Worm (Caenorhabditis elegans): ENCODE data around the gene pch-2.

The pch-2 gene

DNA sequence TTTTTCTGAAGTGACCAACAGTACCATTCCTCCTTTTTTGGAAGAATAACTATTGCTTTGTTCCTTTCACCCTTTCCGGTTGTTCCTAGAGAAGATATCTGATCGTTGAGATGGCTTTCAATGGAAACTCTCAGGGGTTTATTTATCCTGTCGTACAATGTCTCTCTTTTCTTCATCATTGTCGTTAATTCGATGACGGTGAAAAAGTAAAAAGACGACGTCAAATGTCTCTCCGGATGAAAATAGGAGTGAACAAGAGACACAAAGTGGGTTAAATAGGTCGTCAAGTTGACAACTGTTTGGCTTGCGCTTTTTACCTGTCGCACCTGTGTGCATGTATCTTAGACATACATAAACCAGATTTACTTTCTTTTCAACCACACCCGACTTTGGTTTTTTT, 35.8 kb downstream of the pch-2 start:
- TF ChIP-seq ama-1 (optimal IDR thresholded peaks at IDR 0.05): no peak
- no peak for TF ChIP-seq hmbx-1 (tag; optimal IDR thresholded peaks at IDR 0.05)
- TF ChIP-seq pes-1 (GFP tag; IDR thresholded peaks at IDR 0.05): no peak
- TF ChIP-seq aly-1 (tag; optimal IDR thresholded peaks at IDR 0.05): no peak

DNA sequence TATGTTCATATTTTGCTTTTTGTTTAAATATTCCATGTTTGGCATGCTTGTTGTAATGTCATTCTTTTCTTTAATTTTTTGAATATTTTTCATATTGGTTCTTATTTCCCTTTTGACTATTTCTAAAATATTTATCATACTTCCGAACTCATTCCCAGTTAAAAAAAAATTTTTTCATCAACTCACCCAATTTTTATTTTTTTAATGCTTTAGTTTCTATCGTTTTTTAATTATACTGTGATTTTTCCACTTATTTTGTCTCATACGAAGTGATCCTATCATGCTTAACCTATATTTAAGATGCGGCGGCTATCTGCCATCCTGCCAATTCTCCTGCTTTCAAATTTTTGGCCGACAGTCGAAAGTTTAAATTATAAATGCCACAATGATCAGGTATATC, 40.4 kb downstream of the pch-2 start, which contains the start of gene qua-1:
qua-1 (plus strand) TSS at position 301 of the 400 bp plus-strand sequence.
- TF ChIP-seq ceh-13 (GFP tag; optimal IDR thresholded peaks at IDR 0.05) (no peak), ama-1 (optimal IDR thresholded peaks at IDR 0.05) (no peak), flt-1 (GFP tag; IDR thresholded peaks at IDR 0.05) (no peak), pes-1 (GFP tag; IDR thresholded peaks at IDR 0.05) (no peak), scrt-1 (GFP tag; IDR thresholded peaks at IDR 0.05) (no peak), F13C5.2 (tag; optimal IDR thresholded peaks at IDR 0.05) (no peak), tbx-11 (GFP tag; IDR thresholded peaks at IDR 0.05) (no peak), ceh-36 (tag; optimal IDR thresholded peaks at IDR 0.05) (no peak), hmg-4 (GFP tag; optimal IDR thresholded peaks at IDR 0.05) (no peak), sea-1 (GFP tag; conservative IDR thresholded peaks at IDR 0.05) (no peak), B0310.2 (tag; optimal IDR thresholded peaks at IDR 0.05) (no peak), tbx-37 (GFP tag; conservative IDR thresholded peaks at IDR 0.05) (no peak), hmbx-1 (tag; optimal IDR thresholded peaks at IDR 0.05) (no peak)

DNA sequence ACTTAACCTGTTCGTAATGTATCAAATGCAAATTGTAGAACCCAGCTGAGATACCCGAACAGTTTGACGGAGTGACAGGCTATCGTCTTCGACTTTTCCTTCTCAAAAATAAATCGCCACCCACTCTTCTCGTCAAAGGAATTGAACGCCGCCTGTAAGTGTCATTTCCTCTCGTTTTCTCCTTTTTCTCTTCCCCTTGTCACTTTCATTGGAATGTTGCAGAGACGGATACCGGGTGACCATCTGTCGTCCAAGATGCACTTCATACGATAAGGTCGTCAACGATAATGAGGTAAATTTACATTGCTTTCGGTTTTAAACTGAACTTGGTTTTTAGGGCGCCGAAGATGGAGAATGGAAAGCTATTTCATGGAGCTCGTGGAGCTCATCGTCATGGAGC, 41.7 kb downstream of the pch-2 start:
- TF ChIP-seq ama-1 (optimal IDR thresholded peaks at IDR 0.05) (no peak), hnd-1 (tag; optimal IDR thresholded peaks at IDR 0.05) (no peak), hmg-4 (GFP tag; optimal IDR thresholded peaks at IDR 0.05) (no peak), flt-1 (GFP tag; IDR thresholded peaks at IDR 0.05) (no peak), pes-1 (GFP tag; IDR thresholded peaks at IDR 0.05) (no peak), ceh-13 (GFP tag; optimal IDR thresholded peaks at IDR 0.05) (no peak), tbx-11 (GFP tag; IDR thresholded peaks at IDR 0.05) (no peak), tbx-37 (GFP tag; conservative IDR thresholded peaks at IDR 0.05) (no peak), tra-4 (tag; optimal IDR thresholded peaks at IDR 0.05) (no peak), aly-1 (tag; optimal IDR thresholded peaks at IDR 0.05) (no peak), hmbx-1 (tag; optimal IDR thresholded peaks at IDR 0.05) (no peak), scrt-1 (GFP tag; IDR thresholded peaks at IDR 0.05) (no peak), B0310.2 (tag; optimal IDR thresholded peaks at IDR 0.05) (no peak), ceh-36 (tag; optimal IDR thresholded peaks at IDR 0.05) (no peak), ets-7 (tag; optimal IDR thresholded peaks at IDR 0.05) (no peak), F13C5.2 (tag; optimal IDR thresholded peaks at IDR 0.05) (no peak), sea-1 (GFP tag; conservative IDR thresholded peaks at IDR 0.05) (no peak)

DNA sequence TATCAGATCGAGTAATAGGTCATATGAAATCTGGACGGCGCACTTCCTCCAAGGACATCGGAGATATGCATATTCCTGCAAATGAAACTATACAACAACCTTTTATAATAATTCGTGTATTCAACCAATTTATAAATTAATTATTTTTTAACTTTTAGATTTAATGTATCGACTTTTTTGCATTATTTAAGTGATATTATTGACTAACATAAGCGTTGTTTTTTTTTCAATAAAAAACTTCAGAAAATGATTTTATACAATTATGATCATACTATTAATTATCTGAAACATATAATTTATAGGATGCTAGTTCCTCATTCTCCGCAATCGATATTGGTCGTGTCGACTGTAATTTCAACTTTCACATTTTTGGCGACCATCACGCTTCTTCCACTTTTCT, 45.9 kb downstream of the pch-2 start, which contains the start of gene col-76:
col-76 (plus strand) TSS at position 301 of the 400 bp plus-strand sequence.
- no peak for TF ChIP-seq tbx-11 (GFP tag; IDR thresholded peaks at IDR 0.05)
- no peak for TF ChIP-seq ets-7 (tag; optimal IDR thresholded peaks at IDR 0.05)
- no peak for TF ChIP-seq sea-1 (GFP tag; conservative IDR thresholded peaks at IDR 0.05)
- TF ChIP-seq B0310.2 (tag; optimal IDR thresholded peaks at IDR 0.05): no peak
- no peak for TF ChIP-seq pes-1 (GFP tag; IDR thresholded peaks at IDR 0.05)
- no peak for TF ChIP-seq scrt-1 (GFP tag; IDR thresholded peaks at IDR 0.05)
- no peak for TF ChIP-seq ceh-36 (tag; optimal IDR thresholded peaks at IDR 0.05)
- no peak for TF ChIP-seq hmbx-1 (tag; optimal IDR thresholded peaks at IDR 0.05)
- no peak for TF ChIP-seq hmg-4 (GFP tag; optimal IDR thresholded peaks at IDR 0.05)
- TF ChIP-seq ama-1 (optimal IDR thresholded peaks at IDR 0.05): no peak
- TF ChIP-seq hnd-1 (tag; optimal IDR thresholded peaks at IDR 0.05): no peak
- no peak for TF ChIP-seq F13C5.2 (tag; optimal IDR thresholded peaks at IDR 0.05)

DNA sequence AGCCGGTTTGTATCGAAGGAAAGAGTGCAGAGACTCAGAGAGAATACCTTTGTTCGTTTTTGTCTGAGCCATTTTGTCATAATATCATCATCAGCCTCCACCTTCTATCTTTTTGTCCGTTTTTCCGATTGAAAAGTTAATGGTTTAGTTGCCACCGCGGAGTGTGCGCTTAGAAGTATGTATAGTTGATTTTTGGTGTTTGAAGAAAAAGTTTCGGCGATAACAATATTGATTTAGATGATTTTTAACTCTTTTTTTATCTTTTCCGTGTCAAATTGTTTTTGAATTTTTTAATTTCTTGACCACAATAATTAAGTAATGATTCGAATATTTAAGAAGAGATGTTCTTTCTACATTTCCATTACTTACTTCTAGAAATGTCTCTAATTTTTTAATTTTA, 47.5 kb downstream of the pch-2 start:
- TF ChIP-seq ceh-13 (GFP tag; optimal IDR thresholded peaks at IDR 0.05) (no peak), tbx-37 (GFP tag; conservative IDR thresholded peaks at IDR 0.05) (no peak), B0310.2 (tag; optimal IDR thresholded peaks at IDR 0.05) (no peak), F13C5.2 (tag; optimal IDR thresholded peaks at IDR 0.05) (no peak), tbx-11 (GFP tag; IDR thresholded peaks at IDR 0.05) (no peak), flt-1 (GFP tag; IDR thresholded peaks at IDR 0.05) (no peak), tra-4 (tag; optimal IDR thresholded peaks at IDR 0.05) (no peak), pes-1 (GFP tag; IDR thresholded peaks at IDR 0.05) (no peak), aly-1 (tag; optimal IDR thresholded peaks at IDR 0.05) (no peak), hmbx-1 (tag; optimal IDR thresholded peaks at IDR 0.05) (no peak), hnd-1 (tag; optimal IDR thresholded peaks at IDR 0.05) (no peak), scrt-1 (GFP tag; IDR thresholded peaks at IDR 0.05) (no peak), ceh-36 (tag; optimal IDR thresholded peaks at IDR 0.05) (no peak), hmg-4 (GFP tag; optimal IDR thresholded peaks at IDR 0.05) (no peak), sea-1 (GFP tag; conservative IDR thresholded peaks at IDR 0.05) (no peak), ama-1 (optimal IDR thresholded peaks at IDR 0.05) (no peak)

DNA sequence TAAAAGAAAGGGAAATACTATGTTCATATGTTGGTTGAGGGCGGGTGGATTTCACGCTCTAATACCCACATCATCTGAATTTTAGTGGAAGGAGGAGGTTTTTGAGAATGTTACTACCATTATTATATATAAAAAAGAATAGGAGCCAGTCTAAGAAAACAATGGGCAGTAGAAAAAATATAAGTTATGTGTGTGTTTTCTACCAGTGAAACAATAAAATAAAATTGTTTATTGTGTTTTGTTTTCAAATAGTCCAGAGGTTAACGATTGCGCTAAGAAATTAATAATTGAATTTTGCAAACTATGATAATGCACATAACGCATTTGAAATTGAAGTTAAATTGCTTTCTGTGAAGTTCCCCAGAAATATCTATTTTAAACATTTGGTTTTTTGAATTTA, 51.3 kb downstream of the pch-2 start, which contains the start of gene M110.8:
M110.8 (minus strand) TSS at position 101 of the 400 bp plus-strand sequence.
- TF ChIP-seq tbx-37 (GFP tag; conservative IDR thresholded peaks at IDR 0.05) (no peak), scrt-1 (GFP tag; IDR thresholded peaks at IDR 0.05) (no peak), B0310.2 (tag; optimal IDR thresholded peaks at IDR 0.05) (no peak), ama-1 (optimal IDR thresholded peaks at IDR 0.05) (no peak), hmbx-1 (tag; optimal IDR thresholded peaks at IDR 0.05) (no peak), F13C5.2 (tag; optimal IDR thresholded peaks at IDR 0.05) (no peak), sea-1 (GFP tag; conservative IDR thresholded peaks at IDR 0.05) (no peak), aly-1 (tag; optimal IDR thresholded peaks at IDR 0.05) (no peak), ceh-13 (GFP tag; optimal IDR thresholded peaks at IDR 0.05) (no peak), ceh-36 (tag; optimal IDR thresholded peaks at IDR 0.05) (no peak), pes-1 (GFP tag; IDR thresholded peaks at IDR 0.05) (no peak), flt-1 (GFP tag; IDR thresholded peaks at IDR 0.05) (no peak), ets-7 (tag; optimal IDR thresholded peaks at IDR 0.05) (no peak), hnd-1 (tag; optimal IDR thresholded peaks at IDR 0.05) (no peak), hmg-4 (GFP tag; optimal IDR thresholded peaks at IDR 0.05) (no peak), tbx-11 (GFP tag; IDR thresholded peaks at IDR 0.05) (no peak), tra-4 (tag; optimal IDR thresholded peaks at IDR 0.05) (no peak)
